Worm (Caenorhabditis elegans): ENCODE measurements around the gene clc-20.

DNA sequence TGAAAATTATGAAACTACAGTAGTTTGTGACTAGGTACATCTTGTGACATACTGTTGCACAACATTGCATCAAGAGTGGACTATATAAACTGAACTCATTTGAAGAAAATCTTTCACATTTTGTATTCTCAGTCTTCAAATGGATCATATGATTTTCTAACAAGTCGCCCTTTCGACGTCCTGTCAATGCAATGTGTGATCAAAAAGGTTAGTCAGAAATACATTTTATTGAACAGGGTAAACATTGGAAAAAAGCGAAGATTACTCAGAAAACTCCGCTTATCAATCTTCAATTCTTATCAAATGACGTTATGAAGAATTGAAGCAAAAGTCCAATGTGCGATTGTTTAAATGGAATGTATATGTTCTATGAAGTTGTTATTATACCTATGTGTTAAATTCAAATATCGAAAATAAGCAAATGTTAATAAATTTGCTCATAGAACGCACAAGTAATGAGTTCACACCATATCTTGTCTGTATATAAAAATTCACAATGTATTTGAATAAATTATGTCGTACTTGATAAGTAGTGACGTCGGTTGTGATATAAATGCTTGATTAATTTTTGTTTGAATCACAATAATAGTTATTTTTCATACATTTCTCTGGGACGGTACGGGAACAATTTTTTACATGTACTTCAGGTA lies 39.4 kb upstream of the clc-20 start, which contains the start of gene zip-2:
- TF ChIP-seq ama-1 (optimal IDR thresholded peaks at IDR 0.05) = no peak
- TF ChIP-seq scrt-1 (GFP tag; IDR thresholded peaks at IDR 0.05) = no peak
- no peak for TF ChIP-seq ceh-36 (tag; optimal IDR thresholded peaks at IDR 0.05)
- no peak for TF ChIP-seq flt-1 (GFP tag; IDR thresholded peaks at IDR 0.05)
- no peak for TF ChIP-seq sea-1 (GFP tag; conservative IDR thresholded peaks at IDR 0.05)
- no peak for TF ChIP-seq ets-7 (tag; optimal IDR thresholded peaks at IDR 0.05)
- TF ChIP-seq hmg-4 (GFP tag; optimal IDR thresholded peaks at IDR 0.05) = no peak
- no peak for TF ChIP-seq pes-1 (GFP tag; IDR thresholded peaks at IDR 0.05)
- no peak for TF ChIP-seq tbx-37 (GFP tag; conservative IDR thresholded peaks at IDR 0.05)
- TF ChIP-seq ceh-13 (GFP tag; optimal IDR thresholded peaks at IDR 0.05) = no peak
- TF ChIP-seq B0310.2 (tag; optimal IDR thresholded peaks at IDR 0.05) = no peak

All from whole organism, early embryonic.